Worm (Caenorhabditis elegans): ENCODE data around the gene ugt-13.
A peak's percentile ranks its signal among the peaks of the same experiment; 100 is the strongest.

Gene ugt-13

ce11 chrV:4891305-4891704 is 17.4 kb upstream of the ugt-13 start (continued):
- TF ChIP-seq dox-1 (GFP tag; IDR thresholded peaks at IDR 0.05) (peak; percentile 23; the same call in 1 of the 2 replicates), madf-6 (GFP tag; IDR thresholded peaks at IDR 0.05) (peak; percentile 84), lin-35 (GFP tag; optimal IDR thresholded peaks at IDR 0.05) (peak in 1 of 3 experiments; percentile 7), Y67H2A.10 (GFP tag; conservative IDR thresholded peaks at IDR 0.05) (no peak), akir-1 (GFP tag; optimal IDR thresholded peaks at IDR 0.05) (no peak), tbp1 (GFP tag; optimal IDR thresholded peaks at IDR 0.05) (peak; percentile 1), B0035.1 (tag; optimal IDR thresholded peaks at IDR 0.05) (no peak), aptf-2 (GFP tag; conservative IDR thresholded peaks at IDR 0.05) (no peak), atf-7 (tag; optimal IDR thresholded peaks at IDR 0.05) (no peak), F10E7.11 (tag; optimal IDR thresholded peaks at IDR 0.05) (no peak), nhr-120 (GFP tag; IDR thresholded peaks at IDR 0.05) (no peak), nhr-179 (tag; optimal IDR thresholded peaks at IDR 0.05) (no peak), ceh-100 (GFP tag; IDR thresholded peaks at IDR 0.05) (no peak), lin-40 (tag; optimal IDR thresholded peaks at IDR 0.05) (no peak), ekl-4 (GFP tag; IDR thresholded peaks at IDR 0.05) (peak; percentile 73), lag-1 (GFP tag; IDR thresholded peaks at IDR 0.05) (no peak), madf-10 (tag; optimal IDR thresholded peaks at IDR 0.05) (no peak), ceh-58 (GFP tag; IDR thresholded peaks at IDR 0.05) (0 out of 2 replicates have a peak, but pooled peaks have one; percentile 15), lsl-1 (GFP tag; optimal IDR thresholded peaks at IDR 0.05) (peak; percentile 57), attf-5 (GFP tag; optimal IDR thresholded peaks at IDR 0.05) (no peak), rcor-1 (GFP tag; IDR thresholded peaks at IDR 0.05) (peak; percentile 52; the same call in 1 of the 2 replicates), F55B11.4 (tag; optimal IDR thresholded peaks at IDR 0.05; ENCODE audit: borderline replicate concordance, insufficient read depth) (no peak), lin-26 (GFP tag; IDR thresholded peaks at IDR 0.05) (peak; percentile 63; the same call in 1 of the 2 replicates), nhr-90 (tag; optimal IDR thresholded peaks at IDR 0.05) (no peak), K12H6.12 (tag; optimal IDR thresholded peaks at IDR 0.05) (no peak), aptf-3 (GFP tag; IDR thresholded peaks at IDR 0.05) (peak; percentile 6; the same call in 1 of the 2 replicates), mxl-1 (tag; optimal IDR thresholded peaks at IDR 0.05) (peak; percentile 8), nhr-27 (tag; optimal IDR thresholded peaks at IDR 0.05) (no peak), tbx-9 (tag; optimal IDR thresholded peaks at IDR 0.05; ENCODE audit: borderline replicate concordance) (no peak), F39B2.1 (GFP tag; IDR thresholded peaks at IDR 0.05) (peak; percentile 75; the same call in 1 of the 2 replicates), Y79H2A.3 (GFP tag; conservative IDR thresholded peaks at IDR 0.05) (peak; percentile 85; the same call in 1 of the 2 replicates), xnd-1 (tag; optimal IDR thresholded peaks at IDR 0.05) (peak; percentile 74), pbrm-1 (GFP tag; IDR thresholded peaks at IDR 0.05) (peak; percentile 62; the same call in 1 of the 2 replicates), nhr-80 (tag; optimal IDR thresholded peaks at IDR 0.05) (no peak), B0261.1 (tag; optimal IDR thresholded peaks at IDR 0.05) (no peak), nfyb-1 (GFP tag; IDR thresholded peaks at IDR 0.05) (no peak; the same call in 1 of the 2 replicates), rpc-1 (optimal IDR thresholded peaks at IDR 0.05) (no peak), rpc-1 (tag; optimal IDR thresholded peaks at IDR 0.05) (no peak), pha-4 (tag; optimal IDR thresholded peaks at IDR 0.05) (no peak), ztf-22 (GFP tag; optimal IDR thresholded peaks at IDR 0.05) (no peak), hlh-12 (tag; optimal IDR thresholded peaks at IDR 0.05) (no peak), Y53F4B.3 (GFP tag; IDR thresholded peaks at IDR 0.05) (no peak), egl-18 (GFP tag; IDR thresholded peaks at IDR 0.05) (no peak), ceh-79 (tag; optimal IDR thresholded peaks at IDR 0.05) (no peak), hsf-1 (GFP tag; IDR thresholded peaks at IDR 0.05) (peak; percentile 77), die-1 (tag; optimal IDR thresholded peaks at IDR 0.05) (peak; percentile 16), lsy-27 (tag; optimal IDR thresholded peaks at IDR 0.05; ENCODE audit: borderline replicate concordance, insufficient read depth) (no peak), Y56A3A.18 (GFP tag; IDR thresholded peaks at IDR 0.05) (0 out of 2 replicates have a peak, but pooled peaks have one; percentile 6), F37B4.10 (GFP tag; IDR thresholded peaks at IDR 0.05) (no peak), sptf-2 (GFP tag; optimal IDR thresholded peaks at IDR 0.05) (no peak)
